Fruit fly (Drosophila melanogaster): Measurements from ENCODE around the gene vig.

Gene vig

DNA sequence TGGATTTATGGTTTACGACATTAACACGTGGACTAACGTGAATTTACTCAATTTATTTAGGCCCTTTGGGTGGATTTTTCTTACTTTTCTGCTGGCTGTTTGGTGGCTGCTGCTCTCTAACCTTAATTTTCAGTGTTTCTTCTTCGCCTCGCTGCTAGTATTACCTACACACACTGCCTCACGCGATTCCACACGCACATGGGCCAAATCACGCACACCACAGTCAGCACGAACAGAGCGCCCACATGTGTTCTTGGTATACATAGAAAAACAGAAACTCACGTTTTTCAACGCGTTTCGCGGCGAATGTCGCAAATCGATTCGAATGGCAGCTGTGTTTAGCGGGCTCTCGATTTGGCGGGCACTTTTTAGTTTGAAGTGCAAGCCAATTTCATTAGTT lies 2.3 kb downstream of the vig start:
- peak; percentile 15 for TF ChIP-seq CG9817 (tag; optimal IDR thresholded peaks at IDR 0.05)
- TF ChIP-seq CG17829 (tag; optimal IDR thresholded peaks at IDR 0.05): peak; percentile 79
- TF ChIP-seq sens (GFP tag): peak; percentile 66
- peak; percentile 15 for TF ChIP-seq CG30403 (GFP tag; optimal IDR thresholded peaks at IDR 0.05)
- TF ChIP-seq E2f1 (GFP tag; IDR thresholded peaks at IDR 0.05): peak; percentile 25; the same call in 1 of the 2 replicates
- peak; percentile 52 for TF ChIP-seq CG7928 (GFP tag; optimal IDR thresholded peaks at IDR 0.05)
- no peak for TF ChIP-seq CG10565 (GFP tag; optimal IDR thresholded peaks at IDR 0.05)
- peak; percentile 21 for TF ChIP-seq chn (GFP tag; optimal IDR thresholded peaks at IDR 0.05)
- TF ChIP-seq CG15696 (tag; optimal IDR thresholded peaks at IDR 0.05): peak; percentile 20
- TF ChIP-seq abd-A (tag; optimal IDR thresholded peaks at IDR 0.05): peak; percentile 54
- TF ChIP-seq gfzf (GFP tag; optimal IDR thresholded peaks at IDR 0.05): peak; percentile 53
- TF ChIP-seq Taf1 (GFP tag; IDR thresholded peaks at IDR 0.05): no peak
- TF ChIP-seq ro (GFP tag; IDR thresholded peaks at IDR 0.05): no peak
- peak; percentile 50; the same call in 2 of the 3 replicates for TF ChIP-seq CG17361 (GFP tag; IDR thresholded peaks at IDR 0.05)
- no peak for TF ChIP-seq CG7556 (GFP tag; optimal IDR thresholded peaks at IDR 0.05)
- peak; percentile 64 for TF ChIP-seq HLHmδ (GFP tag; optimal IDR thresholded peaks at IDR 0.05)
- TF ChIP-seq Xbp1 (GFP tag; optimal IDR thresholded peaks at IDR 0.05): peak; percentile 40
- TF ChIP-seq grn (GFP tag; optimal IDR thresholded peaks at IDR 0.05): no peak
- TF ChIP-seq Stat92E (GFP tag; optimal IDR thresholded peaks at IDR 0.05): peak in 1 of 3 experiments; percentile 72
- peak; percentile 84 for TF ChIP-seq CG17385 (GFP tag; optimal IDR thresholded peaks at IDR 0.05)
- TF ChIP-seq chif (GFP tag; optimal IDR thresholded peaks at IDR 0.05): peak in 1 of 2 experiments; percentile 6
- TF ChIP-seq lbe (GFP tag; optimal IDR thresholded peaks at IDR 0.05): peak; percentile 17
- peak; percentile 71 for TF ChIP-seq kah (GFP tag; optimal IDR thresholded peaks at IDR 0.05)
- peak; percentile 75 for TF ChIP-seq Rfx (GFP tag; IDR thresholded peaks at IDR 0.05)
- no peak for TF ChIP-seq CG17802 (tag; optimal IDR thresholded peaks at IDR 0.05)
- no peak for TF ChIP-seq Drgx (GFP tag; IDR thresholded peaks at IDR 0.05)
- TF ChIP-seq CG4282 (GFP tag; optimal IDR thresholded peaks at IDR 0.05): no peak
- TF ChIP-seq grau (tag; optimal IDR thresholded peaks at IDR 0.05): peak; percentile 45
- peak; percentile 36 for TF ChIP-seq lilli (GFP tag; optimal IDR thresholded peaks at IDR 0.05)
- TF ChIP-seq CG10654 (GFP tag; optimal IDR thresholded peaks at IDR 0.05): peak; percentile 37
- peak; percentile 38 for TF ChIP-seq mam (GFP tag; optimal IDR thresholded peaks at IDR 0.05)
- TF ChIP-seq Sry-β (GFP tag; optimal IDR thresholded peaks at IDR 0.05): peak; percentile 9
- peak; percentile 7 for TF ChIP-seq BtbVII (GFP tag; optimal IDR thresholded peaks at IDR 0.05)
- TF ChIP-seq Chrac-16 (GFP tag; optimal IDR thresholded peaks at IDR 0.05): peak; percentile 19
- peak; percentile 8 for TF ChIP-seq Meics (GFP tag; optimal IDR thresholded peaks at IDR 0.05)
- peak; percentile 95 for TF ChIP-seq Bgb (GFP tag; IDR thresholded peaks at IDR 0.05; ENCODE audit: partially characterized antibody)
- TF ChIP-seq kay (GFP tag; optimal IDR thresholded peaks at IDR 0.05): peak; percentile 11
- TF ChIP-seq D19A (tag; optimal IDR thresholded peaks at IDR 0.05): peak; percentile 51
- TF ChIP-seq CG9609 (GFP tag; optimal IDR thresholded peaks at IDR 0.05): no peak
- TF ChIP-seq sna (GFP tag; IDR thresholded peaks at IDR 0.05; ENCODE audit: partially characterized antibody): peak; percentile 63
- 0 out of 2 replicates have a peak, but pooled peaks have one; percentile 9 for TF ChIP-seq CG17612 (GFP tag; IDR thresholded peaks at IDR 0.05)
- peak; percentile 25 for TF ChIP-seq Camta (GFP tag; optimal IDR thresholded peaks at IDR 0.05)
- TF ChIP-seq Hmr (GFP tag; optimal IDR thresholded peaks at IDR 0.05): peak; percentile 65
- peak; percentile 79 for TF ChIP-seq CG17186 (GFP tag; optimal IDR thresholded peaks at IDR 0.05)
- no peak for TF ChIP-seq usp (GFP tag; optimal IDR thresholded peaks at IDR 0.05)
- peak; percentile 25 for TF ChIP-seq CG1792 (GFP tag; optimal IDR thresholded peaks at IDR 0.05)
- peak; percentile 25; the same call in 1 of the 2 replicates for TF ChIP-seq stc (GFP tag; IDR thresholded peaks at IDR 0.05)
- peak; percentile 64 for TF ChIP-seq tna (GFP tag; IDR thresholded peaks at IDR 0.05; ENCODE audit: partially characterized antibody)
- TF ChIP-seq CG16813 (GFP tag; IDR thresholded peaks at IDR 0.05; ENCODE audit: partially characterized antibody): peak; percentile 62
- peak; percentile 47 for TF ChIP-seq Deaf1 (tag; optimal IDR thresholded peaks at IDR 0.05)

Measured in whole organism, embryonic.